Fruit fly (Drosophila melanogaster) whole organism, wandering third instar larva: ENCODE measurements around the gene CG13613.

Experiments used
- CG9705 ChIP-seq: fragments of 200-800 bp; sonication (Bioruptor generic); optimal IDR thresholded peaks from 2 replicates; lab custom pipeline; 2018; ENCODE audit warnings: missing biosample characterization, mild to moderate bottlenecking, missing genetic modification characterization
- ey ChIP-seq: fragments of 200-800 bp; sonication (Bioruptor generic); optimal IDR thresholded peaks from 2 replicates; lab custom pipeline; 2016; ENCODE audit warnings: missing biosample characterization, missing genetic modification characterization
- fru ChIP-seq: fragments of 200-800 bp; sonication (Bioruptor generic); optimal IDR thresholded peaks from 3 replicates; lab custom pipeline; 2016; ENCODE audit warnings: missing biosample characterization, mild to moderate bottlenecking, missing genetic modification characterization
- lola ChIP-seq: fragments of >200 bp; optimal IDR thresholded peaks from 2 replicates; lab custom pipeline; 2017; ENCODE audit warnings: missing biosample characterization, missing genetic modification characterization
- psq ChIP-seq: fragments of 200-800 bp; sonication (Bioruptor generic); optimal IDR thresholded peaks from 3 replicates; lab custom pipeline; 2017; ENCODE audit warnings: missing biosample characterization, mild to moderate bottlenecking, missing genetic modification characterization, moderate library complexity
- rgr ChIP-seq: fragments of 200-800 bp; sonication (Bioruptor generic); optimal IDR thresholded peaks from 3 replicates; lab custom pipeline; 2016; ENCODE audit warnings: missing biosample characterization, mild to moderate bottlenecking, missing genetic modification characterization

dm6 chr3R:24333182-24333808, 32.1 kb upstream of the CG13613 start, which contains the start of the genes Rrp5 and Dis3:
- TF ChIP-seq psq (GFP tag; lab: Kevin White, UChicago) = no peak
- no peak for TF ChIP-seq fru (GFP tag; lab: Kevin White, UChicago)
- TF ChIP-seq lola (GFP tag; lab: Kevin White, UChicago) = no peak
- no peak for TF ChIP-seq ey (GFP tag; lab: Kevin White, UChicago)
- TF ChIP-seq CG9705 = no peak
- no peak for TF ChIP-seq rgr
